Worm (Caenorhabditis elegans) whole organism, young adult: Measurements from ENCODE around the gene col-69.

ENCODE experiments used
- F22D6.2 ChIP-seq: sonication (generic microtip); optimal IDR thresholded peaks from 2 replicates; lab custom pipeline; 2016; ENCODE audit warnings: mild to moderate bottlenecking, missing genetic modification characterization, missing compliant biosample characterization
- F49E8.2 ChIP-seq: sonication (generic microtip); optimal IDR thresholded peaks from 3 replicates; lab custom pipeline; 2017; ENCODE audit warnings: missing genetic modification characterization, mild to moderate bottlenecking, missing compliant biosample characterization, antibody characterized with exemption, moderate library complexity; ENCODE audit not compliant: insufficient read depth
- F52B5.7 ChIP-seq: sonication (generic microtip); optimal IDR thresholded peaks from 2 replicates; lab custom pipeline; 2016; ENCODE audit warnings: mild to moderate bottlenecking, missing genetic modification characterization, missing compliant biosample characterization
- T07F8.4 ChIP-seq: sonication (generic microtip); optimal IDR thresholded peaks from 2 replicates; lab custom pipeline; 2016; ENCODE audit warnings: mild to moderate bottlenecking, missing genetic modification characterization, moderate library complexity, missing compliant biosample characterization
- T26A5.8 ChIP-seq: sonication (generic microtip); optimal IDR thresholded peaks from 2 replicates; lab custom pipeline; 2016; ENCODE audit warnings: missing genetic modification characterization, missing compliant biosample characterization
- Y67H2A.10 ChIP-seq: fragments of 200-800 bp; sonication (Bioruptor generic); conservative IDR thresholded peaks from 2 replicates; pipeline ENCODE4 v1.3.6; 2022; ENCODE audit warnings: missing genetic modification reagents, missing genetic modification characterization, missing compliant biosample characterization
- Y79H2A.3 ChIP-seq: fragments of 200-800 bp; sonication (Bioruptor generic); conservative IDR thresholded peaks from 2 replicates; pipeline ENCODE4 v1.3.6; 2022; ENCODE audit warnings: missing genetic modification reagents, missing genetic modification characterization, missing compliant biosample characterization
- Y95B8A.8 ChIP-seq: fragments of 200-800 bp; sonication (Bioruptor generic); IDR thresholded peaks from 2 replicates; pipeline ENCODE4 v1.3.6; 2022; ENCODE audit warnings: missing genetic modification reagents, missing genetic modification characterization, missing compliant biosample characterization
- ama-1 ChIP-seq, 3 experiments: fragments of 150-350 bp in 1 of 3; sonication (generic microtip) in 2 of 3; optimal IDR thresholded peaks; 2 replicates each; lab custom pipeline; 2014 to 2018; ENCODE audit warnings: missing biosample characterization in 2 of 3, missing genetic modification characterization in 2 of 3, missing genetic modification reagents in 2 of 3
- atf-7 ChIP-seq: sonication (generic microtip); optimal IDR thresholded peaks from 2 replicates; lab custom pipeline; 2017; ENCODE audit warnings: mild to moderate bottlenecking, missing genetic modification characterization, missing compliant biosample characterization
- athp-1 ChIP-seq: sonication (generic microtip); optimal IDR thresholded peaks from 2 replicates; lab custom pipeline; 2017; ENCODE audit warnings: mild to moderate bottlenecking, missing genetic modification characterization, missing compliant biosample characterization
- attf-5 ChIP-seq: fragments of 200-800 bp; sonication (Bioruptor generic); optimal IDR thresholded peaks from 2 replicates; lab custom pipeline; 2018; ENCODE audit warnings: mild to moderate bottlenecking, missing genetic modification characterization, missing compliant biosample characterization
- attf-6 ChIP-seq: fragments of 200-800 bp; sonication (Bioruptor generic); IDR thresholded peaks from 2 replicates; pipeline ENCODE4 v1.3.6; 2022; ENCODE audit warnings: missing genetic modification reagents, missing genetic modification characterization, missing compliant biosample characterization
- ccch-3 ChIP-seq: fragments of 200-800 bp; sonication (Bioruptor generic); optimal IDR thresholded peaks from 2 replicates; lab custom pipeline; 2018; ENCODE audit warnings: mild to moderate bottlenecking, missing genetic modification characterization, missing compliant biosample characterization
- cebp-2 ChIP-seq: fragments of 200-800 bp; sonication (Bioruptor generic); IDR thresholded peaks from 2 replicates; pipeline ENCODE4 v1.3.6; 2022; ENCODE audit warnings: missing genetic modification characterization, missing compliant biosample characterization
- ceh-100 ChIP-seq: fragments of 200-800 bp; sonication (Bioruptor generic); IDR thresholded peaks from 2 replicates; pipeline ENCODE4 v1.3.6; 2022; ENCODE audit warnings: missing genetic modification reagents, missing genetic modification characterization, missing compliant biosample characterization
- ceh-91 ChIP-seq: fragments of 200-800 bp; sonication (Bioruptor generic); IDR thresholded peaks from 2 replicates; pipeline ENCODE4 v1.3.6; 2022; ENCODE audit warnings: missing genetic modification reagents, missing genetic modification characterization, missing compliant biosample characterization
- chd-7 ChIP-seq: sonication (generic microtip); optimal IDR thresholded peaks from 2 replicates; lab custom pipeline; 2016; ENCODE audit warnings: mild to moderate bottlenecking, missing genetic modification characterization, moderate library complexity, missing compliant biosample characterization
- dox-1 ChIP-seq: fragments of 200-800 bp; sonication (Bioruptor generic); IDR thresholded peaks from 2 replicates; pipeline ENCODE4 v1.3.6; 2022; ENCODE audit warnings: missing genetic modification reagents, missing genetic modification characterization, missing compliant biosample characterization
- egl-18 ChIP-seq: fragments of 200-800 bp; sonication (Bioruptor generic); IDR thresholded peaks from 2 replicates; pipeline ENCODE4 v1.3.6; 2022; ENCODE audit warnings: missing genetic modification reagents, missing genetic modification characterization, missing compliant biosample characterization
- hmg-1.2 ChIP-seq: fragments of 200-800 bp; sonication (Bioruptor generic); IDR thresholded peaks from 2 replicates; pipeline ENCODE4 v1.3.6; 2022; ENCODE audit warnings: missing genetic modification reagents, missing genetic modification characterization, missing compliant biosample characterization
- hmg-20 ChIP-seq: fragments of 200-800 bp; sonication (Bioruptor generic); IDR thresholded peaks from 2 replicates; pipeline ENCODE4 v1.3.6; 2022; ENCODE audit warnings: missing genetic modification reagents, missing genetic modification characterization, missing compliant biosample characterization
- lag-1 ChIP-seq: fragments of 200-800 bp; sonication (Bioruptor generic); IDR thresholded peaks from 2 replicates; pipeline ENCODE4 v1.3.6; 2022; ENCODE audit warnings: missing genetic modification reagents, missing genetic modification characterization, missing compliant biosample characterization
- let-526 ChIP-seq: fragments of 200-800 bp; sonication (Bioruptor generic); IDR thresholded peaks from 2 replicates; pipeline ENCODE4 v1.3.6; 2022; ENCODE audit warnings: missing genetic modification reagents, missing genetic modification characterization, missing compliant biosample characterization
- let-607 ChIP-seq, 2 experiments: fragments of 200-800 bp in 1 of 2; sonication (Bioruptor generic) in 1 of 2; sonication (generic microtip) in 1 of 2; optimal IDR thresholded peaks; 2 replicates each; lab custom pipeline; 2016 to 2018; ENCODE audit warnings: mild to moderate bottlenecking in 2 of 2, missing compliant biosample characterization in 2 of 2, missing genetic modification characterization in 2 of 2, moderate library complexity in 2 of 2, missing genotype in 1 of 2
- lsl-1 ChIP-seq: fragments of 200-800 bp; sonication (Bioruptor generic); optimal IDR thresholded peaks from 2 replicates; lab custom pipeline; 2018; ENCODE audit warnings: mild to moderate bottlenecking, missing genetic modification characterization, moderate library complexity, missing compliant biosample characterization
- lsy-27 ChIP-seq: sonication (generic microtip); optimal IDR thresholded peaks from 2 replicates; lab custom pipeline; 2017; ENCODE audit warnings: missing genetic modification characterization, mild to moderate bottlenecking, missing compliant biosample characterization, antibody characterized with exemption, missing genotype, borderline replicate concordance; ENCODE audit not compliant: insufficient read depth
- mel-28 ChIP-seq: sonication (generic microtip); optimal IDR thresholded peaks from 2 replicates; lab custom pipeline; 2016; ENCODE audit warnings: borderline replicate concordance, mild to moderate bottlenecking, missing genetic modification characterization, missing compliant biosample characterization
- mxl-1 ChIP-seq: sonication (generic microtip); optimal IDR thresholded peaks from 2 replicates; lab custom pipeline; 2016; ENCODE audit warnings: missing genetic modification characterization, missing compliant biosample characterization
- nfya-1 ChIP-seq: sonication (generic microtip); optimal IDR thresholded peaks from 2 replicates; lab custom pipeline; 2017; ENCODE audit warnings: antibody characterized with exemption, missing compliant biosample characterization, missing genetic modification characterization, borderline replicate concordance; ENCODE audit not compliant: insufficient read depth
- nhr-90 ChIP-seq: sonication (generic microtip); optimal IDR thresholded peaks from 2 replicates; lab custom pipeline; 2016; ENCODE audit warnings: missing genotype, mild to moderate bottlenecking, missing genetic modification characterization, missing compliant biosample characterization
- rec-8 ChIP-seq, 2 experiments: sonication (generic microtip); optimal IDR thresholded peaks; 2 replicates each; lab custom pipeline; 2016; ENCODE audit warnings: mild to moderate bottlenecking in 2 of 2, missing genetic modification characterization in 2 of 2, missing genetic modification reagents in 2 of 2, missing genotype in 2 of 2, missing biosample characterization in 1 of 2, missing compliant biosample characterization in 1 of 2, moderate library complexity in 1 of 2
- repo-1 ChIP-seq: sonication (generic microtip); optimal IDR thresholded peaks from 2 replicates; lab custom pipeline; 2017; ENCODE audit warnings: mild to moderate bottlenecking, missing genetic modification characterization, missing compliant biosample characterization
- sdz-38 ChIP-seq: sonication (generic microtip); optimal IDR thresholded peaks from 2 replicates; lab custom pipeline; 2016; ENCODE audit warnings: missing genotype, missing genetic modification characterization, missing compliant biosample characterization
- sea-2 ChIP-seq: fragments of 200-800 bp; sonication (Bioruptor generic); IDR thresholded peaks from 2 replicates; pipeline ENCODE4 v1.3.6; 2022; ENCODE audit warnings: missing genetic modification characterization, missing compliant biosample characterization
- snpc-1.1 ChIP-seq: sonication (generic microtip); optimal IDR thresholded peaks from 2 replicates; lab custom pipeline; 2017; ENCODE audit warnings: missing genetic modification characterization, mild to moderate bottlenecking, missing compliant biosample characterization, antibody characterized with exemption, moderate library complexity, missing genotype, missing genetic modification reagents; ENCODE audit not compliant: insufficient read depth
- snpc-1.3 ChIP-seq: sonication (generic microtip); optimal IDR thresholded peaks from 2 replicates; lab custom pipeline; 2017; ENCODE audit warnings: missing genetic modification characterization, mild to moderate bottlenecking, missing compliant biosample characterization, antibody characterized with exemption, moderate library complexity, missing genotype, missing genetic modification reagents; ENCODE audit not compliant: insufficient read depth
- snpc-4 ChIP-seq, 5 experiments: fragments of 150-350 bp in 1 of 5; sonication (generic microtip) in 4 of 5; optimal IDR thresholded peaks; 2 replicates each; lab custom pipeline; 2014 to 2018; ENCODE audit warnings: missing genetic modification characterization in 5 of 5, missing biosample characterization in 3 of 5, antibody characterized with exemption in 2 of 5, mild to moderate bottlenecking in 2 of 5, missing compliant biosample characterization in 2 of 5, missing genotype in 2 of 5, moderate library complexity in 2 of 5, missing genetic modification reagents in 1 of 5
- somi-1 ChIP-seq: fragments of 200-800 bp; sonication (Bioruptor generic); optimal IDR thresholded peaks from 2 replicates; lab custom pipeline; 2018; ENCODE audit warnings: mild to moderate bottlenecking, missing genetic modification characterization, missing compliant biosample characterization
- tbx-9 ChIP-seq: sonication (generic microtip); optimal IDR thresholded peaks from 2 replicates; lab custom pipeline; 2016; ENCODE audit warnings: borderline replicate concordance, missing genetic modification characterization, inconsistent platforms, missing compliant biosample characterization
- tlf-1 ChIP-seq: fragments of 200-800 bp; sonication (Bioruptor generic); optimal IDR thresholded peaks from 2 replicates; lab custom pipeline; 2018; ENCODE audit warnings: mild to moderate bottlenecking, missing genetic modification characterization, missing compliant biosample characterization
- unc-62 ChIP-seq: fragments of 150-350 bp; optimal IDR thresholded peaks from 2 replicates; lab custom pipeline; 2014; ENCODE audit warnings: missing biosample characterization, missing genetic modification reagents, missing genetic modification characterization
- xnd-1 ChIP-seq: sonication (generic microtip); optimal IDR thresholded peaks from 2 replicates; lab custom pipeline; 2016; ENCODE audit warnings: missing genotype, missing genetic modification reagents, missing genetic modification characterization, missing compliant biosample characterization
- zfh-2 ChIP-seq: fragments of 200-800 bp; sonication (Bioruptor generic); conservative IDR thresholded peaks from 2 replicates; pipeline ENCODE4 v1.3.6; 2022; ENCODE audit warnings: missing genetic modification reagents, missing genetic modification characterization, missing compliant biosample characterization
- ztf-6 ChIP-seq: fragments of 200-800 bp; sonication (Bioruptor generic); IDR thresholded peaks from 2 replicates; pipeline ENCODE4 v1.3.6; 2022; ENCODE audit warnings: missing genetic modification reagents, missing genetic modification characterization, missing compliant biosample characterization

The col-69 gene

ce11 chrII:255124-255523 is 50.4 kb downstream of the col-69 start (continued):
- TF ChIP-seq hmg-1.2 (GFP tag; lab: Robert Waterston, UW): peak; percentile 73
- TF ChIP-seq nfya-1 (tag; lab: Kevin White, UChicago): no peak
- 0 out of 2 replicates have a peak, but pooled peaks have one; percentile 35 for TF ChIP-seq cebp-2
- TF ChIP-seq mel-28: peak; percentile 70
- TF ChIP-seq xnd-1: peak; percentile 14
- peak; percentile 54 for TF ChIP-seq F52B5.7
- TF ChIP-seq snpc-1.3 (tag; lab: Kevin White, UChicago): peak; percentile 71
- no peak for TF ChIP-seq sea-2 (GFP tag; lab: Robert Waterston, UW)
- peak; percentile 75 for TF ChIP-seq Y67H2A.10 (GFP tag; lab: Robert Waterston, UW)
- TF ChIP-seq ceh-91 (GFP tag; lab: Robert Waterston, UW): peak; percentile 85
- peak; percentile 29 for TF ChIP-seq T07F8.4
- TF ChIP-seq nhr-90: peak; percentile 4
- no peak for TF ChIP-seq lag-1 (GFP tag; lab: Robert Waterston, UW)
- peak; percentile 14 for TF ChIP-seq snpc-4 (GFP tag; optimal IDR thresholded peaks at IDR 0.05; lab: Kevin White, UChicago)
- TF ChIP-seq snpc-4 (tag; optimal IDR thresholded peaks at IDR 0.05; lab: Kevin White, UChicago): peak in 2 of 4 experiments; percentile 57 to 86
- peak; percentile 97 for TF ChIP-seq dox-1 (GFP tag; lab: Robert Waterston, UW)
- TF ChIP-seq repo-1 (tag; lab: Kevin White, UChicago): peak; percentile 66
- peak; percentile 71 for TF ChIP-seq lsl-1
- TF ChIP-seq Y79H2A.3 (GFP tag; lab: Robert Waterston, UW): 0 out of 2 replicates have a peak, but pooled peaks have one; percentile 71
- peak; percentile 70; the same call in 1 of the 2 replicates for TF ChIP-seq zfh-2
- peak in 1 of 2 experiments; percentile 72 for TF ChIP-seq rec-8 (tag; optimal IDR thresholded peaks at IDR 0.05; lab: Kevin White, UChicago)
- peak; percentile 93 for TF ChIP-seq Y95B8A.8
- no peak for TF ChIP-seq mxl-1 (tag; lab: Kevin White, UChicago)
- no peak for TF ChIP-seq sdz-38 (tag; lab: Kevin White, UChicago)
- TF ChIP-seq T26A5.8 (tag; lab: Kevin White, UChicago): no peak
- peak; percentile 48 for TF ChIP-seq ccch-3 (GFP tag; lab: Kevin White, UChicago)
- peak; percentile 96 for TF ChIP-seq athp-1 (tag; lab: Kevin White, UChicago)
- peak; percentile 30 for TF ChIP-seq chd-7 (tag; lab: Kevin White, UChicago)
- TF ChIP-seq unc-62 (GFP tag; lab: Kevin White, UChicago): no peak
- TF ChIP-seq let-526 (GFP tag; lab: Robert Waterston, UW): peak; percentile 82; the same call in 1 of the 2 replicates
- peak; percentile 14 for TF ChIP-seq F22D6.2 (tag; lab: Kevin White, UChicago)
- peak; percentile 66 for TF ChIP-seq lsy-27 (tag; lab: Kevin White, UChicago)
- peak; percentile 43 for TF ChIP-seq somi-1 (GFP tag; lab: Kevin White, UChicago)
- TF ChIP-seq ama-1 (optimal IDR thresholded peaks at IDR 0.05; lab: Kevin White, UChicago): no peak
- TF ChIP-seq ama-1 (GFP tag; optimal IDR thresholded peaks at IDR 0.05; lab: Kevin White, UChicago): peak; percentile 7 to 67
- TF ChIP-seq let-607 (tag; optimal IDR thresholded peaks at IDR 0.05; lab: Kevin White, UChicago): peak in 1 of 2 experiments; percentile 59
- peak; percentile 69 for TF ChIP-seq atf-7
- TF ChIP-seq attf-5 (GFP tag; lab: Kevin White, UChicago): peak; percentile 98
- no peak for TF ChIP-seq egl-18 (GFP tag; lab: Robert Waterston, UW)
- TF ChIP-seq tlf-1 (GFP tag; lab: Kevin White, UChicago): peak; percentile 90
- 0 out of 2 replicates have a peak, but pooled peaks have one; percentile 30 for TF ChIP-seq ztf-6 (GFP tag; lab: Robert Waterston, UW)
- TF ChIP-seq tbx-9: no peak
- peak; percentile 87 for TF ChIP-seq F49E8.2 (tag; lab: Kevin White, UChicago)
- peak; percentile 86 for TF ChIP-seq snpc-1.1
- peak; percentile 73 for TF ChIP-seq hmg-20 (GFP tag; lab: Robert Waterston, UW)
- TF ChIP-seq attf-6 (GFP tag; lab: Robert Waterston, UW): 0 out of 2 replicates have a peak, but pooled peaks have one; percentile 58
- TF ChIP-seq ceh-100: peak; percentile 86
